Fruit fly (Drosophila melanogaster): ENCODE measurements around the gene CG15385.

CG15385 gene

DNA sequence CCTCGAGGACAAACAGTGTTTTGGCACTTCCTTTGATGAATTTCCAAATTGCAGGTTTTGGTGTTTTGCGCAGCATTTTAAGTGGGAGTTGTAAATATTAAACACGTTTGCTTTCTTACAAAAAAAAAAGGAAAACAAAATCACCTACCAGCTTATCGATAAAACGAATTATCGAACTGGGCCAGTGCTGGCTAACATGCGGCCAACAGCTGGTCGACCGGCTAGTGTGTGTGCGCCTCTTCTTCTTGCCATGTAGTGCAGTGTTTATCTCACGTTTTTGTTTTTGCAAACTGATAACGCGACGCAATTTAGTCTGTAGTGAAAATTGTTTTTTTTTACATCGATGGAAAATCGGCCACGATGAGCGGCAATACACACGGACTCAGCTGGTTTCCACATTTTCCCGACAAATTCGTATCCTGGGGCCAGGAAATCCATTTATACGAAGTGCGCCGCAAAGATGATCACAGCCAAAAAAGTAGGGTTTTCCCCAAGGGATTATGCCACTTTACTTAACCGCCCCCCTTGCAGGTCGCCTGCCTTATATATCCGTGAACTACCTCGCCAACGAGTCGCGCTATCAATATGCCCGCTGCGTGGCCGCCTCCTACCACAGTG is 4.8 kb upstream of the CG15385 start, which contains the start of the genes CG15386, CG42371 and mio (continued):
- TF ChIP-seq repo (GFP tag; optimal IDR thresholded peaks at IDR 0.05) (no peak), CG13894 (tag; optimal IDR thresholded peaks at IDR 0.05) (no peak), Lhr (GFP tag; optimal IDR thresholded peaks at IDR 0.05) (no peak), scrt (GFP tag; optimal IDR thresholded peaks at IDR 0.05) (no peak), Fer2 (tag; optimal IDR thresholded peaks at IDR 0.05) (no peak), CG32772 (GFP tag; IDR thresholded peaks at IDR 0.05) (no peak), Mrtf (GFP tag; IDR thresholded peaks at IDR 0.05) (no peak), pb (GFP tag; optimal IDR thresholded peaks at IDR 0.05) (no peak), CG4360 (GFP tag; IDR thresholded peaks at IDR 0.05) (0 out of 2 replicates have a peak, but pooled peaks have one; percentile 12), pum (GFP tag; optimal IDR thresholded peaks at IDR 0.05) (no peak), C15 (GFP tag; IDR thresholded peaks at IDR 0.05) (no peak), Sox100B (GFP tag; optimal IDR thresholded peaks at IDR 0.05) (no peak), gcm (GFP tag; optimal IDR thresholded peaks at IDR 0.05) (no peak), exex (tag; optimal IDR thresholded peaks at IDR 0.05) (peak; percentile 28), CG6272 (GFP tag; IDR thresholded peaks at IDR 0.05) (no peak), Gsc (GFP tag; IDR thresholded peaks at IDR 0.05) (no peak), rib (GFP tag; IDR thresholded peaks at IDR 0.05) (0 out of 2 replicates have a peak, but pooled peaks have one; percentile 19), HHEX (GFP tag; optimal IDR thresholded peaks at IDR 0.05) (no peak), grau (tag; optimal IDR thresholded peaks at IDR 0.05) (peak; percentile 17), CG1233 (GFP tag; optimal IDR thresholded peaks at IDR 0.05) (no peak), Atf3 (GFP tag; optimal IDR thresholded peaks at IDR 0.05) (no peak), Dll (GFP tag; IDR thresholded peaks at IDR 0.05; ENCODE audit: partially characterized antibody) (peak; percentile 61; the same call in 2 of the 4 replicates), lmd (GFP tag; IDR thresholded peaks at IDR 0.05) (no peak), CG11695 (GFP tag; IDR thresholded peaks at IDR 0.05) (0 out of 3 replicates have a peak, but pooled peaks have one; percentile 23), sens (GFP tag) (peak; percentile 58), CG11504 (tag; optimal IDR thresholded peaks at IDR 0.05) (no peak), Xrp1 (GFP tag; IDR thresholded peaks at IDR 0.05) (peak; percentile 44), CG10959 (GFP tag; IDR thresholded peaks at IDR 0.05) (no peak), CG15269 (tag; optimal IDR thresholded peaks at IDR 0.05) (no peak), CG10321 (GFP tag; IDR thresholded peaks at IDR 0.05) (no peak), gce (GFP tag; IDR thresholded peaks at IDR 0.05) (no peak), Neu2 (GFP tag; optimal IDR thresholded peaks at IDR 0.05; ENCODE audit: borderline replicate concordance) (no peak), crc (GFP tag; optimal IDR thresholded peaks at IDR 0.05) (no peak), CG11723 (GFP tag; optimal IDR thresholded peaks at IDR 0.05) (no peak), CG1602 (GFP tag; optimal IDR thresholded peaks at IDR 0.05) (no peak), fru (optimal IDR thresholded peaks at IDR 0.05) (no peak), dan (GFP tag; IDR thresholded peaks at IDR 0.05) (no peak), CG3726 (GFP tag; IDR thresholded peaks at IDR 0.05) (no peak), CG3838 (GFP tag; optimal IDR thresholded peaks at IDR 0.05) (no peak), CG9876 (GFP tag; optimal IDR thresholded peaks at IDR 0.05) (no peak), CG3163 (GFP tag; optimal IDR thresholded peaks at IDR 0.05) (no peak), pnt (GFP tag; optimal IDR thresholded peaks at IDR 0.05) (no peak), zf30C (GFP tag; optimal IDR thresholded peaks at IDR 0.05) (no peak), Nf-YB (GFP tag; optimal IDR thresholded peaks at IDR 0.05) (no peak), phol (tag; optimal IDR thresholded peaks at IDR 0.05) (no peak), gsb (GFP tag; IDR thresholded peaks at IDR 0.05) (no peak), sim (GFP tag; IDR thresholded peaks at IDR 0.05) (no peak), CG9932 (GFP tag; IDR thresholded peaks at IDR 0.05) (peak; percentile 48), Ada2b (GFP tag; IDR thresholded peaks at IDR 0.05) (no peak), Rx (GFP tag; IDR thresholded peaks at IDR 0.05) (no peak), CG1832 (GFP tag; optimal IDR thresholded peaks at IDR 0.05) (no peak), CG13424 (tag; optimal IDR thresholded peaks at IDR 0.05) (no peak)
